Fruit fly (Drosophila melanogaster) whole organism, prepupa: ENCODE results near the gene NK7.1.

ENCODE experiments used
- CG10631 ChIP-seq: fragments of 200-800 bp; sonication (Bioruptor generic); optimal IDR thresholded peaks from 2 replicates; lab custom pipeline; 2016; ENCODE audit warnings: missing biosample characterization, missing genetic modification characterization
- CG10669 ChIP-seq: fragments of 200-800 bp; sonication (Bioruptor generic); optimal IDR thresholded peaks from 3 replicates; lab custom pipeline; 2018; ENCODE audit warnings: missing biosample characterization, mild to moderate bottlenecking, missing genetic modification characterization, moderate library complexity
- CG11294 ChIP-seq: fragments of 200-800 bp; sonication (Bioruptor generic); IDR thresholded peaks from 2 replicates; pipeline ENCODE4 v1.3.6; 2022; ENCODE audit warnings: missing biosample characterization, missing genetic modification characterization
- CG11762 ChIP-seq: fragments of 200-800 bp; sonication (Bioruptor generic); optimal IDR thresholded peaks from 3 replicates; lab custom pipeline; 2016; ENCODE audit warnings: missing biosample characterization, missing genetic modification characterization; ENCODE audit not compliant: insufficient read depth
- CG11902 ChIP-seq: fragments of 200-800 bp; sonication (Bioruptor generic); optimal IDR thresholded peaks from 3 replicates; lab custom pipeline; 2016; ENCODE audit warnings: missing biosample characterization, missing genetic modification characterization
- CG15336 ChIP-seq: fragments of 200-800 bp; sonication (Bioruptor generic); IDR thresholded peaks from 2 replicates; pipeline ENCODE4 v1.3.6; 2022; ENCODE audit warnings: missing biosample characterization, missing genetic modification characterization
- CG1621 ChIP-seq: fragments of 200-800 bp; sonication (Bioruptor generic); optimal IDR thresholded peaks from 3 replicates; lab custom pipeline; 2018; ENCODE audit warnings: missing biosample characterization, mild to moderate bottlenecking, missing genetic modification characterization
- CG16779 ChIP-seq: fragments of 200-800 bp; sonication (Bioruptor generic); optimal IDR thresholded peaks from 3 replicates; lab custom pipeline; 2017; ENCODE audit warnings: missing biosample characterization, mild to moderate bottlenecking, missing genetic modification characterization
- CG34406 ChIP-seq: fragments of 200-800 bp; sonication (Bioruptor generic); optimal IDR thresholded peaks from 3 replicates; lab custom pipeline; 2016; ENCODE audit warnings: missing biosample characterization, missing genetic modification characterization
- CG3919 ChIP-seq: fragments of 200-800 bp; sonication (Bioruptor generic); optimal IDR thresholded peaks from 3 replicates; lab custom pipeline; 2016; ENCODE audit warnings: missing biosample characterization, missing genetic modification characterization
- CG4318 ChIP-seq: fragments of 200-800 bp; sonication (Bioruptor generic); optimal IDR thresholded peaks from 3 replicates; lab custom pipeline; 2017; ENCODE audit warnings: missing biosample characterization, mild to moderate bottlenecking, missing genetic modification characterization
- CG6276 ChIP-seq: fragments of 200-800 bp; sonication (Bioruptor generic); optimal IDR thresholded peaks from 2 replicates; lab custom pipeline; 2017; ENCODE audit warnings: missing biosample characterization, mild to moderate bottlenecking, missing genetic modification characterization
- CG6808 ChIP-seq: fragments of 200-800 bp; sonication (Bioruptor generic); optimal IDR thresholded peaks from 3 replicates; lab custom pipeline; 2017; ENCODE audit warnings: missing biosample characterization, missing genetic modification characterization, mild to moderate bottlenecking, moderate library complexity, missing genetic modification reagents
- CG8632 ChIP-seq: fragments of 200-800 bp; sonication (Bioruptor generic); optimal IDR thresholded peaks from 3 replicates; lab custom pipeline; 2016; ENCODE audit warnings: missing biosample characterization, missing genetic modification characterization
- CG9139 ChIP-seq: fragments of 200-800 bp; sonication (Bioruptor generic); optimal IDR thresholded peaks from 3 replicates; lab custom pipeline; 2017; ENCODE audit warnings: missing biosample characterization, mild to moderate bottlenecking, missing genetic modification characterization
- Eip78C ChIP-seq: fragments of 200-800 bp; sonication (Bioruptor generic); peaks from one replicate; lab custom pipeline; 2016; ENCODE audit warnings: missing biosample characterization, missing genetic modification characterization
- Eip93F ChIP-seq: fragments of 200-800 bp; sonication (Bioruptor generic); optimal IDR thresholded peaks from 2 replicates; lab custom pipeline; 2016; ENCODE audit warnings: missing biosample characterization, mild to moderate bottlenecking, missing genetic modification characterization
- Ets21C ChIP-seq: fragments of 200-800 bp; sonication (Bioruptor generic); optimal IDR thresholded peaks from 3 replicates; lab custom pipeline; 2016; ENCODE audit warnings: missing biosample characterization, missing genetic modification characterization
- Hr38 ChIP-seq: sonication (Bioruptor generic); optimal IDR thresholded peaks from 2 replicates; lab custom pipeline; 2016; ENCODE audit warnings: missing biosample characterization, missing genetic modification characterization
- Hr39 ChIP-seq: fragments of 200-800 bp; sonication (Bioruptor generic); optimal IDR thresholded peaks from 2 replicates; lab custom pipeline; 2016; ENCODE audit warnings: missing biosample characterization, missing genetic modification characterization
- Lpt ChIP-seq: fragments of 200-800 bp; sonication (Bioruptor generic); optimal IDR thresholded peaks from 3 replicates; lab custom pipeline; 2016; ENCODE audit warnings: missing biosample characterization, missing genetic modification characterization
- Met ChIP-seq: fragments of 200-800 bp; sonication (Bioruptor generic); optimal IDR thresholded peaks from 3 replicates; lab custom pipeline; 2016; ENCODE audit warnings: missing biosample characterization, missing genetic modification characterization
- Smox ChIP-seq: fragments of 200-800 bp; sonication (Bioruptor generic); optimal IDR thresholded peaks from 3 replicates; lab custom pipeline; 2016; ENCODE audit warnings: missing biosample characterization, missing genetic modification characterization
- Sox14 ChIP-seq: fragments of 200-800 bp; sonication (Bioruptor generic); optimal IDR thresholded peaks from 3 replicates; lab custom pipeline; 2016; ENCODE audit warnings: missing biosample characterization, missing genetic modification characterization
- achi ChIP-seq: fragments of 200-800 bp; sonication (Bioruptor generic); optimal IDR thresholded peaks from 3 replicates; lab custom pipeline; 2016; ENCODE audit warnings: missing biosample characterization, missing genetic modification characterization
- acj6 ChIP-seq: fragments of 200-800 bp; sonication (Bioruptor generic); optimal IDR thresholded peaks from 3 replicates; lab custom pipeline; 2016; ENCODE audit warnings: missing biosample characterization, missing genetic modification characterization
- cyc ChIP-seq: fragments of 200-800 bp; sonication (Bioruptor generic); optimal IDR thresholded peaks from 3 replicates; lab custom pipeline; 2016; ENCODE audit warnings: missing biosample characterization, missing genetic modification characterization
- dac ChIP-seq: fragments of 200-800 bp; sonication (Bioruptor generic); optimal IDR thresholded peaks from 2 replicates; lab custom pipeline; 2017; ENCODE audit warnings: missing biosample characterization, mild to moderate bottlenecking, missing genetic modification characterization
- dsx ChIP-seq: fragments of 200-800 bp; optimal IDR thresholded peaks from 3 replicates; lab custom pipeline; 2019; ENCODE audit warnings: missing biosample characterization, mild to moderate bottlenecking, missing genetic modification characterization, moderate library complexity; ENCODE audit not compliant: poor library complexity, severe bottlenecking
- eg ChIP-seq: fragments of 200-800 bp; sonication (Bioruptor generic); IDR thresholded peaks from 3 replicates; pipeline ENCODE4 v1.3.6; 2022; ENCODE audit warnings: missing biosample characterization, missing genetic modification characterization
- fd59A ChIP-seq: fragments of 200-800 bp; sonication (Bioruptor generic); optimal IDR thresholded peaks from 2 replicates; lab custom pipeline; 2017; ENCODE audit warnings: missing biosample characterization, mild to moderate bottlenecking, missing genetic modification characterization, missing genetic modification reagents
- fd85E ChIP-seq: fragments of 200-800 bp; sonication (Bioruptor generic); optimal IDR thresholded peaks from 3 replicates; lab custom pipeline; 2016; ENCODE audit warnings: missing biosample characterization, missing genetic modification characterization
- lz ChIP-seq: fragments of 200-800 bp; sonication (Bioruptor generic); optimal IDR thresholded peaks from 3 replicates; lab custom pipeline; 2016; ENCODE audit warnings: missing biosample characterization, missing genetic modification characterization
- net ChIP-seq: fragments of 200-800 bp; sonication (Bioruptor generic); optimal IDR thresholded peaks from 3 replicates; lab custom pipeline; 2016; ENCODE audit warnings: missing biosample characterization, missing genetic modification characterization
- pdm3 ChIP-seq: fragments of 200-800 bp; sonication (Bioruptor generic); optimal IDR thresholded peaks from 3 replicates; lab custom pipeline; 2016; ENCODE audit warnings: missing biosample characterization, missing genetic modification characterization
- salr ChIP-seq, 2 experiments: fragments of 200-800 bp; sonication (Bioruptor generic); optimal IDR thresholded peaks; 3 replicates each; lab custom pipeline; 2016 to 2018; ENCODE audit warnings: missing biosample characterization in 2 of 2, missing genetic modification characterization in 2 of 2, mild to moderate bottlenecking in 1 of 2
- spab ChIP-seq: fragments of 200-800 bp; sonication (Bioruptor generic); optimal IDR thresholded peaks from 2 replicates; lab custom pipeline; 2017; ENCODE audit warnings: missing biosample characterization, mild to moderate bottlenecking, missing genetic modification characterization, missing genetic modification reagents
- ss ChIP-seq, 2 experiments: fragments of 200-800 bp; sonication (Bioruptor generic); optimal IDR thresholded peaks; 2 replicates in 1 of 2; 3 replicates in 1 of 2; lab custom pipeline; 2017 to 2018; ENCODE audit warnings: mild to moderate bottlenecking in 2 of 2, missing biosample characterization in 2 of 2, missing genetic modification characterization in 2 of 2, moderate library complexity in 1 of 2
- svp ChIP-seq: fragments of 200-800 bp; sonication (Bioruptor generic); peaks from one replicate; lab custom pipeline; 2016; ENCODE audit warnings: missing biosample characterization, missing genetic modification characterization
- topi ChIP-seq: fragments of 200-800 bp; sonication (Bioruptor generic); optimal IDR thresholded peaks from 3 replicates; lab custom pipeline; 2016; ENCODE audit warnings: missing biosample characterization, missing genetic modification characterization
- vri ChIP-seq: fragments of 200-800 bp; sonication (Bioruptor generic); optimal IDR thresholded peaks from 3 replicates; lab custom pipeline; 2016; ENCODE audit warnings: missing biosample characterization, mild to moderate bottlenecking, missing genetic modification characterization

The NK7.1 gene

DNA sequence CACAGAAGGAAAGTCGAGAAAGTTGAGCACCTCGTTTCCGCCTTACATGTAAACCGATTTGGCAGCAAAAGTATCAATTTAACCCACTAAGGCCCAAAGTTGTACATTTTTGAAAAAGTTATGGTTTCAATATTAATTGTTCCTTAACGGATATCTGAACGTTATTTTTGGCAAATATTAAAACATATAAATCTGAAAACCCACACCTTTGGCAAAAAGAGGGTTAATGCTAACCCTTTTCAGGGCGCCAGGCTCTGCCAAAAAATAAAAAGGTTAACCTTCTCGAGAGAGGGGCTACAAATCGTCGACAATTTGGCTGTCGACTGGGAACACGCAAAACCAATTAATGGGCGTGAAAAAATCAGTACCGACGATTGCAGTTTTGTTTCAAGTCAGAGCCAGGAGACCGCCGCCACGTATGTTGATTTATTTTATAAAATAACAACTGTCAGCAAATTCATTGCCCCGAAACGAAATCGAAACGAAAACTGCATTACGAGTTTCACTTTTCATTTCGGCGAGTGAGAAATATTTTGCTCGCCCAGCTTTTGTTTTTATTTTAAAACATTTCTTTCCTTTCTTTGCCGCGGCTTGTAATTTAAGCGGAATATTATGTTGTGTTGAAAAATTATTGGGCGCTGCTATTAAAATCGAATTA lies 46.8 kb upstream of the NK7.1 start (continued):
- TF ChIP-seq Smox (no peak), CG11294 (GFP tag; lab: Robert Waterston, UW) (no peak), Hr38 (GFP tag; lab: Kevin White, UChicago) (no peak), Lpt (GFP tag; lab: Kevin White, UChicago) (no peak), topi (GFP tag; lab: Kevin White, UChicago) (peak; percentile 42), dsx (GFP tag; lab: Kevin White, UChicago) (no peak), Hr39 (peak; percentile 31), Sox14 (GFP tag; lab: Kevin White, UChicago) (no peak), CG10669 (GFP tag; lab: Kevin White, UChicago) (no peak), pdm3 (GFP tag; lab: Kevin White, UChicago) (peak; percentile 36), CG8632 (peak; percentile 8), lz (GFP tag; lab: Kevin White, UChicago) (peak; percentile 25), CG16779 (no peak), acj6 (peak; percentile 6), CG9139 (GFP tag; lab: Kevin White, UChicago) (no peak), eg (no peak)
- TF ChIP-seq, all 60 proteins: peak for 22

- no peak for TF ChIP-seq vri
- peak; percentile 18 for TF ChIP-seq Eip78C
These were observed 45.5 kb upstream of the NK7.1 start, which contains the start of gene natalisin for dm6 chr3R:14418293-14418692. Gene natalisin (plus strand): TSS chr3R:14418593.

DNA sequence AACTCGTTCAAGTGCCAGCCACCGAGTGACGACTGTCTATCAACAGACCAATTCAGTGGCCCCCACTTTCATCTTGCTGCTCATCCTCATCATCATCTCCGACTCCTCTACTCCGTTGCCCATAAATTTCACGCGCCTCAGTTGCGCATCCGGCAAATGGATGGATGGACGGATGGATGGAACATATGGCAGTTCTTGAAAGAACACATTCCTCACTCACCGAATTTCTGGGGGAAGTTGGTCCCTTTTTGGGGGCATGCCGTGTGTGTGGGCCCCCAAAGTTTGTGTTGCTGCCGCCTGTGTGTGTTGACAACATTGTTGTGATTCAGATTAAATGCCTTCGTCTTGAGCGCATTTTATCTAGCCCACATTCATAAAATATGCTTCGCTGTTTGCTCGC lies 42.9 kb upstream of the NK7.1 start:
- no peak for TF ChIP-seq Ets21C
- TF ChIP-seq dsx (GFP tag; lab: Kevin White, UChicago): peak; percentile 44
- TF ChIP-seq Sox14 (GFP tag; lab: Kevin White, UChicago): no peak

DNA sequence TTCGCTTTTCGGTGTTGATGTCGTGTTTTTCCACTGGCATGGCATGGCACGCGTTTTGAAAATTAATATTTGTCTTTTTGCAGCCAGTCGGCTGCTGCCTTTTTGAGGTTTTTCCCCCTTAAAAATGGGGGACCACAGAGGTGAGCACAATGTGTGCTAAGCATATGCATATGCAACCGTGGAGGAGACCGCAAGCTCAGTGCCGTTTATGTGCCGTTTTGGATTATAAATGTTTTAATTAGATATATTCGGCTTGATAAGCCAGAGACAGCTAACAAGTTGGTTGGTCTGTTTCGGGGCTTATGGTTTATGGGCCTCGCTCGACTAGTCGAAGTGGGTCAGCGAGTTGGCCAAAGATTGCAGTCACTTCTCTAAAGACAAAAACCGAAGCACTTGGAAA lies 42.1 kb upstream of the NK7.1 start:
- TF ChIP-seq Hr38 (GFP tag; lab: Kevin White, UChicago) (no peak), lz (GFP tag; lab: Kevin White, UChicago) (no peak)

DNA sequence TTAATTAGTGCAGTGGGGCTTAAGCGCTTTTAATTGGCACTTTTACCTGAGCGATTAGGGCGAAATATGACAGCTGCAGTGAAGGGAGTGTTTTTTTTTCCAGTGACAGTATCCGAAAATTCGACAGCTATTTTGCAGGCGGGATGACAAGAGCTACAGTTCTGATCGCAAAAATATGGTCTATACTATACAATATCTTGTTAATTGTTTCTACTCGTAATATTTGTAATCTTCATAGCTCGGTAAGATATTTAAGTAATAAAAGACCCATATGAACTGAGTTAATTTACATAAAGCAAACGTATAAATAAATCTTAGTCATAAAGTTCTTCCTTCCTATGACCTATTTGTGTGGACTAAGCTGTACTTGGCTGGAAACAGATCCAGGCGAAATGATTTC lies 41.6 kb upstream of the NK7.1 start:
- TF ChIP-seq CG15336 (GFP tag; lab: Robert Waterston, UW) (no peak), Eip93F (GFP tag; lab: Kevin White, UChicago) (no peak), CG3919 (GFP tag; lab: Kevin White, UChicago) (peak; percentile 19), CG6276 (GFP tag; lab: Kevin White, UChicago) (no peak), Sox14 (GFP tag; lab: Kevin White, UChicago) (peak; percentile 1), CG8632 (peak; percentile 37), Ets21C (no peak), Smox (no peak), CG11902 (no peak), CG10669 (GFP tag; lab: Kevin White, UChicago) (no peak), ss (GFP tag; optimal IDR thresholded peaks at IDR 0.05; lab: Kevin White, UChicago) (no peak), CG34406 (GFP tag; lab: Kevin White, UChicago) (peak; percentile 28), Met (GFP tag; lab: Kevin White, UChicago) (peak; percentile 6), CG6808 (GFP tag; lab: Kevin White, UChicago) (peak; percentile 19), topi (GFP tag; lab: Kevin White, UChicago) (no peak), CG1621 (peak; percentile 12), fd59A (no peak), achi (GFP tag; lab: Kevin White, UChicago) (peak; percentile 4), dsx (GFP tag; lab: Kevin White, UChicago) (peak; percentile 10), spab (GFP tag; lab: Kevin White, UChicago) (no peak), pdm3 (GFP tag; lab: Kevin White, UChicago) (peak; percentile 13), cyc (GFP tag; lab: Kevin White, UChicago) (no peak), CG16779 (no peak), CG11762 (GFP tag; lab: Kevin White, UChicago) (no peak), dac (GFP tag; lab: Kevin White, UChicago) (no peak), net (peak; percentile 16), salr (GFP tag; optimal IDR thresholded peaks at IDR 0.05; lab: Kevin White, UChicago) (no peak), Lpt (GFP tag; lab: Kevin White, UChicago) (no peak), fd85E (no peak), eg (no peak), CG4318 (GFP tag; lab: Kevin White, UChicago) (no peak), CG10631 (GFP tag; lab: Kevin White, UChicago) (no peak), svp (no peak), Eip78C (peak; percentile 67)
